Worm (Caenorhabditis elegans): ENCODE data around the gene gar-1.

The gar-1 gene

DNA sequence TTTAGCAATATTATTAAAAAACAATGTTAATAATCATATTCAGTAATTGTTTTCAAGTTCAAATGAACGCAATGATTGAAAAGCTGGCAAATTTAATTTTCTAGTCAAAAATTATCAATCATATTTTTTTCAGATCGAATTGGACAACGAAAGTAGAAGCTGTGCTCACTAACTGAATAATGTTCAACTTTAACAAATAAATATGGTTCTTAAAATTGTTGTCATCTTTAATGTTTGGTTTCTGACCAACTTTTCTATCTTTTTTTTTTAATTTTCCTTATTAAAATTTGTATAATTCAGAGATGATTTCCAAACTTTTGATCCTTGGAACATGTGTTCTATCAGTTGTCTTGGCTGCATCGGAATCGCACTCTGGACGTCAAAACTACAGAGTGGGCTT lies 27.3 kb upstream of the gar-1 start, which contains the start of gene ttr-35:
Gene ttr-35 (plus strand): TSS at position 301 of the 400 bp plus-strand sequence.
- TF ChIP-seq skn-1 (tag; optimal IDR thresholded peaks at IDR 0.05) (no peak), unc-98 (GFP tag; IDR thresholded peaks at IDR 0.05) (no peak), nhr-12 (tag; optimal IDR thresholded peaks at IDR 0.05) (no peak), elt-2 (tag; optimal IDR thresholded peaks at IDR 0.05) (no peak), ets-5 (GFP tag; IDR thresholded peaks at IDR 0.05) (no peak), sptf-1 (tag; optimal IDR thresholded peaks at IDR 0.05) (no peak), lin-14 (GFP tag; optimal IDR thresholded peaks at IDR 0.05) (no peak), vab-15 (tag; optimal IDR thresholded peaks at IDR 0.05) (no peak)

DNA sequence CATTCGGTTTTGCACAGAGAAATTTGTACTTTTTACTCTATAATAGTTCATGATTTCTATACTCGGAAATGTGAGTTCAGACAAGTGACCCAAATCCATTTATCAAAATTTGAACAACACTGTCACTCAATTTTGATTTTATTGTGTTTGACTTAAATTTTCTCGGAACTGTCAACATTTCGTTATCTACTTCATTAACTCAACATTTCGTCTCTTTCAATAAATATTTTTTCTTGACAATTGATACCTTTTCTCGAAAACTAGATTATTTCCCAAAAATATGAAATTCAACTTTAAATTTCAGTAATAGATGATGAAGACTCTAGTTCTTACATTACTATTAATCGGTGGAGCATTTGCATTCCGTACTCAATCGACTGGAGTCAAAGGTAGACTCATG lies 25.9 kb upstream of the gar-1 start, which contains the start of gene ttr-36:
Gene ttr-36 (plus strand): TSS at position 301 of the 400 bp plus-strand sequence.
- TF ChIP-seq unc-86 (tag; optimal IDR thresholded peaks at IDR 0.05) (no peak), ets-5 (GFP tag; IDR thresholded peaks at IDR 0.05) (no peak), unc-30 (tag; optimal IDR thresholded peaks at IDR 0.05) (no peak), nhr-76 (tag; optimal IDR thresholded peaks at IDR 0.05) (no peak), rnt-1 (tag; optimal IDR thresholded peaks at IDR 0.05) (no peak), pqm-1 (tag; optimal IDR thresholded peaks at IDR 0.05) (no peak), C04F5.9 (tag; optimal IDR thresholded peaks at IDR 0.05) (no peak), Y116A8C.19 (tag; optimal IDR thresholded peaks at IDR 0.05; ENCODE audit: borderline replicate concordance) (no peak), nhr-237 (tag; optimal IDR thresholded peaks at IDR 0.05) (no peak)

DNA sequence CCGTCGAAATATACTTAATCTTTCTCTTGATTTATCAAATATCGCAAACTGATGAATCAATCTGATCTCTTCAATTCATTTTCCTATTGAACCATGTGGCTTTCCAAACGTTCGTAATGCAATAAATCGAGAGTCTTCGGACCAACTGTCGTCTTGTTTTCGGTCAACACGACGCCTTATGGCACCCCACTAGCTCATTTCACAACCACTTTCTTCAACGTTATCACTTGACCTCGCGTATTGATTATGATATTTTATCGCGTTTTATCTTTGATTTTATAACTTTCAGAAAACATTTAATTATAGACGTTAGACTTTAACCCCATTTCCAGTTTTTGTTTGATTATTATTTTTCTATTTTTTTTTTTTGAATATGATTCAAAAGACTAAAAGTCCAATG lies 25.1 kb upstream of the gar-1 start:
- no peak for TF ChIP-seq fos-1 (tag; optimal IDR thresholded peaks at IDR 0.05)
- no peak for TF ChIP-seq lin-39 (tag; optimal IDR thresholded peaks at IDR 0.05)
- no peak for TF ChIP-seq alr-1 (tag; optimal IDR thresholded peaks at IDR 0.05; ENCODE audit: borderline replicate concordance)
- peak; percentile 72 for TF ChIP-seq lin-14 (GFP tag; optimal IDR thresholded peaks at IDR 0.05)
- TF ChIP-seq elt-2 (tag; optimal IDR thresholded peaks at IDR 0.05) = no peak
- no peak for TF ChIP-seq nhr-12 (tag; optimal IDR thresholded peaks at IDR 0.05)
- TF ChIP-seq lin-15B (tag; optimal IDR thresholded peaks at IDR 0.05) = no peak
- no peak for TF ChIP-seq sptf-1 (tag; optimal IDR thresholded peaks at IDR 0.05)
- no peak for TF ChIP-seq sup-37 (GFP tag; optimal IDR thresholded peaks at IDR 0.05)
- TF ChIP-seq ceh-88 (GFP tag; IDR thresholded peaks at IDR 0.05) = no peak
- TF ChIP-seq aly-2 (tag; optimal IDR thresholded peaks at IDR 0.05) = no peak
- TF ChIP-seq snpc-4 (tag; optimal IDR thresholded peaks at IDR 0.05) = no peak
- no peak for TF ChIP-seq C16A3.4 (tag; optimal IDR thresholded peaks at IDR 0.05)
- no peak for TF ChIP-seq swsn-7 (tag; optimal IDR thresholded peaks at IDR 0.05)
- TF ChIP-seq efl-3 (GFP tag; optimal IDR thresholded peaks at IDR 0.05) = no peak
- TF ChIP-seq ceh-90 (tag; optimal IDR thresholded peaks at IDR 0.05) = no peak
- TF ChIP-seq F16B12.6 (tag; optimal IDR thresholded peaks at IDR 0.05) = no peak
- no peak for TF ChIP-seq lin-35 (GFP tag; optimal IDR thresholded peaks at IDR 0.05)
- peak; percentile 3 for TF ChIP-seq ztf-4 (tag; optimal IDR thresholded peaks at IDR 0.05)
- peak in 1 of 2 experiments; percentile 14 for TF ChIP-seq lsy-2 (tag; optimal IDR thresholded peaks at IDR 0.05)
- TF ChIP-seq ceh-63 (GFP tag; optimal IDR thresholded peaks at IDR 0.05) = no peak
- no peak for TF ChIP-seq lir-3 (tag; optimal IDR thresholded peaks at IDR 0.05; ENCODE audit: poor library complexity)
- no peak for TF ChIP-seq skn-1 (tag; optimal IDR thresholded peaks at IDR 0.05)
- no peak for TF ChIP-seq egl-13 (tag; optimal IDR thresholded peaks at IDR 0.05)
- TF ChIP-seq unc-130 (tag; optimal IDR thresholded peaks at IDR 0.05) = peak; percentile 66
- TF ChIP-seq ztf-11 (tag; optimal IDR thresholded peaks at IDR 0.05) = no peak
- no peak for TF ChIP-seq efl-1 (optimal IDR thresholded peaks at IDR 0.05)
- TF ChIP-seq efl-1 (GFP tag; optimal IDR thresholded peaks at IDR 0.05 in 1 of 2) = no peak
- no peak for TF ChIP-seq ceh-8 (GFP tag; optimal IDR thresholded peaks at IDR 0.05)
- no peak for TF ChIP-seq pax-3 (tag; optimal IDR thresholded peaks at IDR 0.05)
- TF ChIP-seq pag-3 (tag; optimal IDR thresholded peaks at IDR 0.05; ENCODE audit: borderline replicate concordance, insufficient read depth) = peak; percentile 16
- TF ChIP-seq ets-5 (GFP tag; IDR thresholded peaks at IDR 0.05) = no peak
- TF ChIP-seq pqm-1 (tag; optimal IDR thresholded peaks at IDR 0.05) = no peak
- no peak for TF ChIP-seq dsc-1 (tag; optimal IDR thresholded peaks at IDR 0.05)
- TF ChIP-seq isw-1 (GFP tag; IDR thresholded peaks at IDR 0.05) = no peak
- no peak for TF ChIP-seq ama-1 (optimal IDR thresholded peaks at IDR 0.05)
- peak; percentile 47 for TF ChIP-seq rnt-1 (tag; optimal IDR thresholded peaks at IDR 0.05)
- TF ChIP-seq nhr-71 (tag; optimal IDR thresholded peaks at IDR 0.05) = peak; percentile 65
- TF ChIP-seq nhr-77 (tag; optimal IDR thresholded peaks at IDR 0.05) = no peak
- no peak for TF ChIP-seq fkh-10 (GFP tag; optimal IDR thresholded peaks at IDR 0.05)
- no peak for TF ChIP-seq unc-30 (tag; optimal IDR thresholded peaks at IDR 0.05)
- no peak for TF ChIP-seq nhr-237 (tag; optimal IDR thresholded peaks at IDR 0.05)
- TF ChIP-seq nhr-11 (tag; optimal IDR thresholded peaks at IDR 0.05) = no peak

Data from whole organism, L1 larva.